Fruit fly (Drosophila melanogaster) whole organism, embryonic: Measurements from ENCODE around the gene CG32320.

Source experiments
- Blimp-1 ChIP-seq: fragments of 200-800 bp; sonication (Bioruptor generic); optimal IDR thresholded peaks from 3 replicates; lab custom pipeline; 2018; ENCODE audit warnings: missing biosample characterization, missing genetic modification characterization, mild to moderate bottlenecking, moderate library complexity, missing genetic modification reagents
- CG10959 ChIP-seq: fragments of 200-800 bp; sonication (Bioruptor generic); IDR thresholded peaks from 2 replicates; pipeline ENCODE4 v1.3.6; 2022; ENCODE audit warnings: missing biosample characterization, missing genetic modification characterization
- CG11093 ChIP-seq: fragments of 200-800 bp; sonication (Bioruptor generic); IDR thresholded peaks from 3 replicates; pipeline ENCODE4 v1.3.6; 2022; ENCODE audit warnings: missing biosample characterization, missing genetic modification characterization
- CG12219 ChIP-seq: fragments of 200-800 bp; sonication (Bioruptor generic); optimal IDR thresholded peaks from 3 replicates; lab custom pipeline; 2018; ENCODE audit warnings: missing biosample characterization, mild to moderate bottlenecking, missing genetic modification characterization
- CG12659 ChIP-seq: fragments of 200-800 bp; sonication (Bioruptor generic); optimal IDR thresholded peaks from 3 replicates; lab custom pipeline; 2017; ENCODE audit warnings: mild to moderate bottlenecking, missing biosample characterization, missing genetic modification reagents, missing genetic modification characterization
- CG14667 ChIP-seq: fragments of 200-800 bp; sonication (Bioruptor generic); IDR thresholded peaks from 2 replicates; pipeline ENCODE4 v1.3.6; 2022; ENCODE audit warnings: missing biosample characterization, missing genetic modification characterization
- CG14710 ChIP-seq: fragments of 200-800 bp; sonication (Bioruptor generic); optimal IDR thresholded peaks from 3 replicates; lab custom pipeline; 2019; ENCODE audit warnings: missing biosample characterization, mild to moderate bottlenecking, missing genetic modification characterization, moderate library complexity
- CG18599 ChIP-seq: fragments of 200-800 bp; sonication (Bioruptor generic); optimal IDR thresholded peaks from 3 replicates; lab custom pipeline; 2017; ENCODE audit warnings: missing biosample characterization, missing genetic modification characterization, mild to moderate bottlenecking, moderate library complexity, missing genetic modification reagents
- CG2712 ChIP-seq: fragments of 200-800 bp; optimal IDR thresholded peaks from 3 replicates; lab custom pipeline; 2019; ENCODE audit warnings: missing biosample characterization, mild to moderate bottlenecking, missing genetic modification characterization, moderate library complexity
- CG2875 ChIP-seq: fragments of 200-800 bp; sonication (Bioruptor generic); optimal IDR thresholded peaks from 2 replicates; lab custom pipeline; 2017; ENCODE audit warnings: missing biosample characterization, mild to moderate bottlenecking, missing genetic modification characterization, missing genetic modification reagents
- CG4424 ChIP-seq: fragments of 200-800 bp; sonication (Bioruptor generic); optimal IDR thresholded peaks from 3 replicates; lab custom pipeline; 2016; ENCODE audit warnings: missing biosample characterization, missing genetic modification characterization
- CG7556 ChIP-seq: fragments of 200-800 bp; sonication (Bioruptor generic); optimal IDR thresholded peaks from 2 replicates; lab custom pipeline; 2017; ENCODE audit warnings: missing biosample characterization, mild to moderate bottlenecking, missing genetic modification characterization
- D ChIP-seq, 2 experiments: fragments of 200-800 bp in 1 of 2; fragments of >200 bp in 1 of 2; sonication (Bioruptor generic) in 1 of 2; optimal IDR thresholded peaks; 2 replicates in 1 of 2; 3 replicates in 1 of 2; lab custom pipeline; 2017; ENCODE audit warnings: mild to moderate bottlenecking in 1 of 2, missing biosample characterization in 1 of 2, missing genetic modification characterization in 1 of 2, missing genetic modification reagents in 1 of 2
- Mrtf ChIP-seq: fragments of 200-800 bp; sonication (Bioruptor generic); IDR thresholded peaks from 3 replicates; pipeline ENCODE4 v1.3.6; 2022; ENCODE audit warnings: missing biosample characterization, missing genetic modification characterization
- Sox102F ChIP-seq: fragments of 200-800 bp; sonication (Bioruptor generic); optimal IDR thresholded peaks from 2 replicates; lab custom pipeline; 2018; ENCODE audit warnings: missing biosample characterization, mild to moderate bottlenecking, missing genetic modification characterization, moderate library complexity
- Taf1 ChIP-seq: fragments of 200-800 bp; sonication (Bioruptor generic); IDR thresholded peaks from 2 replicates; pipeline ENCODE4 v1.3.6; 2022; ENCODE audit warnings: missing biosample characterization, missing genetic modification characterization
- Xrp1 ChIP-seq: fragments of 200-800 bp; sonication (Bioruptor generic); IDR thresholded peaks from 2 replicates; pipeline ENCODE4 v1.3.6; 2022; ENCODE audit warnings: missing biosample characterization, missing genetic modification characterization
- abd-A ChIP-seq: fragments of 200-800 bp; sonication (Bioruptor generic); optimal IDR thresholded peaks from 3 replicates; lab custom pipeline; 2019; ENCODE audit warnings: missing biosample characterization, mild to moderate bottlenecking, missing genetic modification characterization, moderate library complexity
- amos ChIP-seq: fragments of 200-800 bp; sonication (Bioruptor generic); IDR thresholded peaks from 2 replicates; pipeline ENCODE4 v1.3.6; 2022; ENCODE audit warnings: missing biosample characterization, missing genetic modification characterization; ENCODE audit not compliant: partially characterized antibody
- ara ChIP-seq: fragments of 200-800 bp; sonication (Bioruptor generic); IDR thresholded peaks from 2 replicates; pipeline ENCODE4 v1.3.6; 2022; ENCODE audit warnings: missing biosample characterization, missing genetic modification characterization
- cad ChIP-seq: fragments of >200 bp; optimal IDR thresholded peaks from 2 replicates; lab custom pipeline; 2017; ENCODE audit warnings: missing biosample characterization, missing genetic modification characterization
- chm ChIP-seq: fragments of 200-800 bp; sonication (Bioruptor generic); IDR thresholded peaks from 2 replicates; pipeline ENCODE4 v1.3.6; 2022; ENCODE audit warnings: missing biosample characterization, missing genetic modification characterization
- fd3F ChIP-seq: fragments of 200-800 bp; sonication (Bioruptor generic); optimal IDR thresholded peaks from 2 replicates; lab custom pipeline; 2018; ENCODE audit warnings: missing biosample characterization, mild to moderate bottlenecking, missing genetic modification characterization, moderate library complexity
- hbn ChIP-seq: fragments of 200-800 bp; sonication (Bioruptor generic); IDR thresholded peaks from 2 replicates; pipeline ENCODE4 v1.3.6; 2022; ENCODE audit warnings: missing biosample characterization, missing genetic modification characterization; ENCODE audit not compliant: partially characterized antibody
- nau ChIP-seq: fragments of 200-800 bp; sonication (Bioruptor generic); optimal IDR thresholded peaks from 3 replicates; lab custom pipeline; 2017; ENCODE audit warnings: missing biosample characterization, mild to moderate bottlenecking, missing genetic modification characterization, missing genetic modification reagents
- nerfin-2 ChIP-seq: fragments of 200-800 bp; sonication (Bioruptor generic); IDR thresholded peaks from 2 replicates; pipeline ENCODE4 v1.3.6; 2022; ENCODE audit warnings: missing biosample characterization, missing genetic modification characterization; ENCODE audit not compliant: partially characterized antibody
- nom ChIP-seq: fragments of 200-800 bp; sonication (Bioruptor generic); optimal IDR thresholded peaks from 2 replicates; lab custom pipeline; 2017; ENCODE audit warnings: missing biosample characterization, missing genetic modification characterization, mild to moderate bottlenecking, moderate library complexity, missing genetic modification reagents
- ranshi ChIP-seq: fragments of 200-800 bp; sonication (Bioruptor generic); IDR thresholded peaks from 2 replicates; pipeline ENCODE4 v1.3.6; 2022; ENCODE audit warnings: missing biosample characterization, missing genetic modification characterization
- repo ChIP-seq: fragments of 200-800 bp; sonication (Bioruptor generic); optimal IDR thresholded peaks from 2 replicates; lab custom pipeline; 2016; ENCODE audit warnings: missing biosample characterization, missing genetic modification characterization
- sens ChIP-seq: fragments of 200-800 bp; sonication (Bioruptor generic); peaks from one replicate; lab custom pipeline; 2016; ENCODE audit warnings: missing biosample characterization, missing genetic modification characterization
- sisA ChIP-seq: fragments of 200-800 bp; sonication (Bioruptor generic); IDR thresholded peaks from 2 replicates; pipeline ENCODE4 v1.3.6; 2022; ENCODE audit warnings: missing biosample characterization, missing genetic modification characterization
- sna ChIP-seq: fragments of 200-800 bp; sonication (Bioruptor generic); IDR thresholded peaks from 2 replicates; pipeline ENCODE4 v1.3.6; 2022; ENCODE audit warnings: missing biosample characterization, missing genetic modification characterization; ENCODE audit not compliant: partially characterized antibody
- sqz ChIP-seq: fragments of 200-800 bp; sonication (Bioruptor generic); optimal IDR thresholded peaks from 3 replicates; lab custom pipeline; 2018; ENCODE audit warnings: missing biosample characterization, mild to moderate bottlenecking, missing genetic modification characterization
- tll ChIP-seq, 2 experiments: fragments of 200-800 bp in 1 of 2; fragments of >200 bp in 1 of 2; sonication (Bioruptor generic) in 1 of 2; optimal IDR thresholded peaks; 2 replicates each; lab custom pipeline; 2017 to 2019; ENCODE audit warnings: missing biosample characterization in 2 of 2, missing genetic modification characterization in 2 of 2, mild to moderate bottlenecking in 1 of 2, moderate library complexity in 1 of 2
- vvl ChIP-seq: fragments of 200-800 bp; sonication (Bioruptor generic); IDR thresholded peaks from 2 replicates; pipeline ENCODE4 v1.3.6; 2022; ENCODE audit warnings: missing biosample characterization, missing genetic modification characterization
- zen ChIP-seq: fragments of 200-800 bp; sonication (Bioruptor generic); optimal IDR thresholded peaks from 3 replicates; lab custom pipeline; 2018; ENCODE audit warnings: missing biosample characterization, mild to moderate bottlenecking, missing genetic modification characterization, moderate library complexity

The CG32320 gene

dm6 chr3L:1408093-1408492, 9.7 kb downstream of the CG32320 start (continued):
- TF ChIP-seq hbn (GFP tag; lab: Robert Waterston, UW) = no peak
- 0 out of 2 replicates have a peak, but pooled peaks have one; percentile 20 for TF ChIP-seq chm (GFP tag; lab: Robert Waterston, UW)
- peak; percentile 37; the same call in 1 of the 2 replicates for TF ChIP-seq sisA (GFP tag; lab: Robert Waterston, UW)
- no peak for TF ChIP-seq nom (GFP tag; lab: Kevin White, UChicago)
- no peak for TF ChIP-seq CG12219 (GFP tag; lab: Kevin White, UChicago)
- TF ChIP-seq nau (GFP tag; lab: Kevin White, UChicago) = no peak
- TF ChIP-seq sens (GFP tag; lab: Kevin White, UChicago) = peak; percentile 82
- no peak for TF ChIP-seq CG12659 (GFP tag; lab: Kevin White, UChicago)
- TF ChIP-seq sna (GFP tag; lab: Robert Waterston, UW) = no peak
- no peak for TF ChIP-seq CG7556
- peak; percentile 22; the same call in 1 of the 2 replicates for TF ChIP-seq CG10959 (GFP tag; lab: Robert Waterston, UW)
- no peak for TF ChIP-seq Taf1 (GFP tag; lab: Robert Waterston, UW)
- TF ChIP-seq sqz (GFP tag; lab: Kevin White, UChicago) = no peak
- TF ChIP-seq ara (GFP tag; lab: Robert Waterston, UW) = no peak
- no peak for TF ChIP-seq CG2875
- TF ChIP-seq vvl = 0 out of 2 replicates have a peak, but pooled peaks have one; percentile 10
- peak; percentile 26; the same call in 1 of the 2 replicates for TF ChIP-seq Xrp1 (GFP tag; lab: Robert Waterston, UW)
- no peak for TF ChIP-seq repo (GFP tag; lab: Kevin White, UChicago)
- 0 out of 3 replicates have a peak, but pooled peaks have one; percentile 39 for TF ChIP-seq Mrtf (GFP tag; lab: Robert Waterston, UW)
- peak; percentile 6 for TF ChIP-seq CG14710 (tag; lab: Kevin White, UChicago)
- TF ChIP-seq Sox102F (GFP tag; lab: Kevin White, UChicago) = no peak
- TF ChIP-seq CG18599 = peak; percentile 3
- TF ChIP-seq CG14667 (GFP tag; lab: Robert Waterston, UW) = 0 out of 2 replicates have a peak, but pooled peaks have one; percentile 12
- peak; percentile 13; the same call in 1 of the 2 replicates for TF ChIP-seq ranshi (GFP tag; lab: Robert Waterston, UW)
- peak; percentile 46 for TF ChIP-seq Blimp-1 (GFP tag; lab: Kevin White, UChicago)
- TF ChIP-seq CG2712 (tag; lab: Kevin White, UChicago) = peak; percentile 14

- TF ChIP-seq nerfin-2 (GFP tag; lab: Robert Waterston, UW) (no peak), D (optimal IDR thresholded peaks at IDR 0.05; lab: Kevin White, UChicago) (peak; percentile 98), D (GFP tag; optimal IDR thresholded peaks at IDR 0.05; lab: Kevin White, UChicago) (no peak), zen (tag; lab: Kevin White, UChicago) (peak; percentile 99), cad (GFP tag; lab: Kevin White, UChicago) (peak; percentile 85), amos (GFP tag; lab: Robert Waterston, UW) (no peak), CG11093 (GFP tag; lab: Robert Waterston, UW) (no peak), fd3F (no peak), tll (GFP tag; optimal IDR thresholded peaks at IDR 0.05; lab: Kevin White, UChicago) (peak in 1 of 2 experiments; percentile 83), CG4424 (GFP tag; lab: Kevin White, UChicago) (no peak), abd-A (tag; lab: Kevin White, UChicago) (peak; percentile 9)
Measured at dm6 chr3L:1410369-1411107, 12.2 kb downstream of the CG32320 start, which contains the start of gene CG9168. Gene CG9168, plus strand, starts transcription at chr3L:1411057.
